Fruit fly (Drosophila melanogaster) whole organism, embryonic: ENCODE measurements around the gene rgn.

ENCODE experiments used
- Asciz ChIP-seq: fragments of 200-800 bp; sonication (Bioruptor generic); optimal IDR thresholded peaks from 2 replicates; lab custom pipeline; 2017; ENCODE audit warnings: missing biosample characterization, mild to moderate bottlenecking, missing genetic modification characterization, missing genetic modification reagents
- Awh ChIP-seq: fragments of 200-800 bp; sonication (Bioruptor generic); IDR thresholded peaks from 2 replicates; pipeline ENCODE4, ENCODE4 v1.3.6; 2022; ENCODE audit warnings: missing biosample characterization, missing genetic modification characterization
- CG10979 ChIP-seq: fragments of 200-800 bp; sonication (Bioruptor generic); optimal IDR thresholded peaks from 2 replicates; lab custom pipeline; 2018; ENCODE audit warnings: missing biosample characterization, mild to moderate bottlenecking, missing genetic modification characterization, moderate library complexity
- CG11504 ChIP-seq: fragments of 200-800 bp; sonication (Bioruptor generic); optimal IDR thresholded peaks from 3 replicates; lab custom pipeline; 2019; ENCODE audit warnings: missing biosample characterization, mild to moderate bottlenecking, missing genetic modification characterization, moderate library complexity
- CG11723 ChIP-seq: fragments of 200-800 bp; sonication (Bioruptor generic); optimal IDR thresholded peaks from 2 replicates; lab custom pipeline; 2017; ENCODE audit warnings: missing biosample characterization, mild to moderate bottlenecking, missing genetic modification characterization
- CG14050 ChIP-seq: fragments of 200-800 bp; sonication (Bioruptor generic); IDR thresholded peaks from 3 replicates; pipeline ENCODE4 v1.3.6; 2022; ENCODE audit warnings: missing biosample characterization, missing genetic modification characterization
- CG15011 ChIP-seq: fragments of 200-800 bp; sonication (Bioruptor generic); optimal IDR thresholded peaks from 3 replicates; lab custom pipeline; 2018; ENCODE audit warnings: missing biosample characterization, mild to moderate bottlenecking, missing genetic modification characterization
- CG17912 ChIP-seq: fragments of 200-800 bp; sonication (Bioruptor generic); optimal IDR thresholded peaks from 2 replicates; lab custom pipeline; 2018; ENCODE audit warnings: missing biosample characterization, mild to moderate bottlenecking, missing genetic modification characterization
- CG2129 ChIP-seq: fragments of 200-800 bp; sonication (Bioruptor generic); IDR thresholded peaks from 2 replicates; pipeline ENCODE4 v1.3.6; 2022; ENCODE audit warnings: missing biosample characterization, missing genetic modification characterization; ENCODE audit not compliant: partially characterized antibody
- CG31224 ChIP-seq: fragments of 200-800 bp; sonication (Bioruptor generic); IDR thresholded peaks from 2 replicates; pipeline ENCODE4 v1.3.6; 2022; ENCODE audit warnings: missing biosample characterization, missing genetic modification characterization
- CG31365 ChIP-seq: fragments of 200-800 bp; sonication (Bioruptor generic); optimal IDR thresholded peaks from 2 replicates; lab custom pipeline; 2018; ENCODE audit warnings: missing biosample characterization, mild to moderate bottlenecking, missing genetic modification characterization
- CG42726 ChIP-seq: fragments of 200-800 bp; sonication (Bioruptor generic); IDR thresholded peaks from 2 replicates; pipeline ENCODE4 v1.3.6; 2022; ENCODE audit warnings: missing biosample characterization, missing genetic modification characterization; ENCODE audit not compliant: partially characterized antibody
- CG6689 ChIP-seq: fragments of 200-800 bp; sonication (Bioruptor generic); IDR thresholded peaks from 2 replicates; pipeline ENCODE4 v1.3.6; 2022; ENCODE audit warnings: missing biosample characterization, missing genetic modification characterization
- CG7271 ChIP-seq: fragments of 200-800 bp; sonication (Bioruptor generic); optimal IDR thresholded peaks from 2 replicates; lab custom pipeline; 2018; ENCODE audit warnings: missing biosample characterization, mild to moderate bottlenecking, missing genetic modification characterization, moderate library complexity
- CG7839 ChIP-seq: fragments of 200-800 bp; sonication (Bioruptor generic); optimal IDR thresholded peaks from 3 replicates; lab custom pipeline; 2018; ENCODE audit warnings: missing biosample characterization, mild to moderate bottlenecking, missing genetic modification characterization, moderate library complexity
- CG8388 ChIP-seq: fragments of 200-800 bp; sonication (Bioruptor generic); optimal IDR thresholded peaks from 2 replicates; lab custom pipeline; 2019; ENCODE audit warnings: missing biosample characterization, mild to moderate bottlenecking, missing genetic modification characterization, moderate library complexity
- CG8944 ChIP-seq: fragments of 200-800 bp; sonication (Bioruptor generic); optimal IDR thresholded peaks from 3 replicates; lab custom pipeline; 2016; ENCODE audit warnings: missing biosample characterization, missing genetic modification characterization
- D19B ChIP-seq: fragments of 200-800 bp; sonication (Bioruptor generic); optimal IDR thresholded peaks from 2 replicates; lab custom pipeline; 2017; ENCODE audit warnings: missing biosample characterization, mild to moderate bottlenecking, missing genetic modification characterization
- Dip2 ChIP-seq: fragments of 200-800 bp; sonication (Bioruptor generic); IDR thresholded peaks from 2 replicates; pipeline ENCODE4 v1.3.6; 2022; ENCODE audit warnings: missing biosample characterization, missing genetic modification characterization
- Doc3 ChIP-seq: fragments of 200-800 bp; sonication (Bioruptor generic); IDR thresholded peaks from 3 replicates; pipeline ENCODE4 v1.3.6; 2022; ENCODE audit warnings: missing biosample characterization, missing genetic modification characterization; ENCODE audit not compliant: partially characterized antibody
- E2f2 ChIP-seq: fragments of 200-800 bp; sonication (Bioruptor generic); IDR thresholded peaks from 2 replicates; pipeline ENCODE4 v1.3.6; 2022; ENCODE audit warnings: missing biosample characterization, missing genetic modification characterization
- Ets65A ChIP-seq: fragments of 200-800 bp; sonication (Bioruptor generic); peaks from one replicate; lab custom pipeline; 2016; ENCODE audit warnings: missing biosample characterization, missing genetic modification characterization
- GATAe ChIP-seq: fragments of 200-800 bp; sonication (Bioruptor generic); conservative IDR thresholded peaks from 2 replicates; pipeline ENCODE4 v1.3.6; 2022; ENCODE audit warnings: missing biosample characterization, missing genetic modification characterization
- Gug ChIP-seq: fragments of 200-800 bp; sonication (Bioruptor generic); IDR thresholded peaks from 4 replicates; pipeline ENCODE4 v1.3.6; 2022; ENCODE audit warnings: missing biosample characterization, missing genetic modification characterization
- HLH4C ChIP-seq: fragments of 200-800 bp; sonication (Bioruptor generic); IDR thresholded peaks from 3 replicates; pipeline ENCODE4 v1.3.6; 2022; ENCODE audit warnings: missing biosample characterization, missing genetic modification characterization; ENCODE audit not compliant: partially characterized antibody
- HLHmδ ChIP-seq: fragments of 200-800 bp; sonication (Bioruptor generic); optimal IDR thresholded peaks from 2 replicates; lab custom pipeline; 2018; ENCODE audit warnings: missing biosample characterization, mild to moderate bottlenecking, missing genetic modification characterization, moderate library complexity
- Hmx ChIP-seq: fragments of 200-800 bp; sonication (Bioruptor generic); optimal IDR thresholded peaks from 2 replicates; lab custom pipeline; 2016; ENCODE audit warnings: missing biosample characterization, missing genetic modification characterization
- Hr78 ChIP-seq, 2 experiments: fragments of 200-800 bp in 1 of 2; fragments of >200 bp in 1 of 2; sonication (Bioruptor generic) in 1 of 2; optimal IDR thresholded peaks; 2 replicates each; lab custom pipeline; 2017 to 2019; ENCODE audit warnings: missing biosample characterization in 2 of 2, missing genetic modification characterization in 2 of 2, mild to moderate bottlenecking in 1 of 2, moderate library complexity in 1 of 2
- MBD-R2 ChIP-seq: fragments of 200-800 bp; sonication (Bioruptor generic); IDR thresholded peaks from 2 replicates; pipeline ENCODE4 v1.3.6; 2022; ENCODE audit warnings: missing biosample characterization, missing genetic modification characterization
- Oli ChIP-seq: fragments of 200-800 bp; sonication (Bioruptor generic); optimal IDR thresholded peaks from 2 replicates; lab custom pipeline; 2018; ENCODE audit warnings: missing biosample characterization, mild to moderate bottlenecking, missing genetic modification characterization, moderate library complexity
- Rx ChIP-seq: fragments of 200-800 bp; sonication (Bioruptor generic); IDR thresholded peaks from 2 replicates; pipeline ENCODE4 v1.3.6; 2022; ENCODE audit warnings: missing biosample characterization, missing genetic modification characterization
- Trl ChIP-seq, 3 experiments: fragments of >200 bp in 2 of 3; fragments of 200-800 bp in 1 of 3; sonication (Bioruptor generic) in 1 of 3; optimal IDR thresholded peaks; 2 replicates in 1 of 3; 3 replicates in 2 of 3; lab custom pipeline; 2016 to 2017; ENCODE audit warnings: missing biosample characterization in 1 of 3, missing genetic modification characterization in 1 of 3
- ab ChIP-seq: fragments of 200-800 bp; sonication (Bioruptor generic); optimal IDR thresholded peaks from 2 replicates; lab custom pipeline; 2016; ENCODE audit warnings: missing biosample characterization, missing genetic modification characterization
- ase ChIP-seq: fragments of 200-800 bp; sonication (Bioruptor generic); IDR thresholded peaks from 3 replicates; pipeline ENCODE4 v1.3.6; 2022; ENCODE audit warnings: missing biosample characterization, missing genetic modification characterization
- chn ChIP-seq: fragments of 200-800 bp; sonication (Bioruptor generic); optimal IDR thresholded peaks from 2 replicates; lab custom pipeline; 2016; ENCODE audit warnings: missing biosample characterization, missing genetic modification characterization
- corto ChIP-seq: fragments of 200-800 bp; sonication (Bioruptor generic); optimal IDR thresholded peaks from 2 replicates; lab custom pipeline; 2016; ENCODE audit warnings: missing biosample characterization, mild to moderate bottlenecking, missing genetic modification characterization, moderate library complexity
- crol ChIP-seq: fragments of 200-800 bp; sonication (Bioruptor generic); IDR thresholded peaks from 2 replicates; pipeline ENCODE4 v1.3.6; 2022; ENCODE audit warnings: missing biosample characterization, missing genetic modification characterization
- crp ChIP-seq, 2 experiments: fragments of 200-800 bp; sonication (Bioruptor generic); optimal IDR thresholded peaks; 2 replicates in 1 of 2; 3 replicates in 1 of 2; lab custom pipeline; 2017; ENCODE audit warnings: missing biosample characterization in 2 of 2, missing genetic modification characterization in 2 of 2, mild to moderate bottlenecking in 1 of 2, moderate library complexity in 1 of 2
- dimm ChIP-seq: fragments of 200-800 bp; sonication (Bioruptor generic); IDR thresholded peaks from 2 replicates; pipeline ENCODE4 v1.3.6; 2022; ENCODE audit warnings: missing biosample characterization, missing genetic modification characterization
- fd3F ChIP-seq: fragments of 200-800 bp; sonication (Bioruptor generic); optimal IDR thresholded peaks from 2 replicates; lab custom pipeline; 2018; ENCODE audit warnings: missing biosample characterization, mild to moderate bottlenecking, missing genetic modification characterization, moderate library complexity
- mam ChIP-seq: fragments of 200-800 bp; sonication (Bioruptor generic); optimal IDR thresholded peaks from 3 replicates; lab custom pipeline; 2016; ENCODE audit warnings: missing biosample characterization, missing genetic modification characterization
- mirr ChIP-seq: fragments of 200-800 bp; sonication (Bioruptor generic); optimal IDR thresholded peaks from 3 replicates; lab custom pipeline; 2018; ENCODE audit warnings: missing biosample characterization, mild to moderate bottlenecking, missing genetic modification characterization
- nau ChIP-seq: fragments of 200-800 bp; sonication (Bioruptor generic); optimal IDR thresholded peaks from 3 replicates; lab custom pipeline; 2017; ENCODE audit warnings: missing biosample characterization, mild to moderate bottlenecking, missing genetic modification characterization, missing genetic modification reagents
- psq ChIP-seq: fragments of 200-800 bp; sonication (Bioruptor generic); optimal IDR thresholded peaks from 2 replicates; lab custom pipeline; 2017; ENCODE audit warnings: missing biosample characterization, missing genetic modification characterization
- tgo ChIP-seq: fragments of 200-800 bp; sonication (Bioruptor generic); IDR thresholded peaks from 3 replicates; pipeline ENCODE4 v1.3.6; 2022; ENCODE audit warnings: missing biosample characterization, missing genetic modification characterization
- twi ChIP-seq: fragments of 200-800 bp; optimal IDR thresholded peaks from 2 replicates; lab custom pipeline; 2019; ENCODE audit warnings: missing biosample characterization, mild to moderate bottlenecking, missing genetic modification characterization, moderate library complexity
- tx ChIP-seq: fragments of 200-800 bp; sonication (Bioruptor generic); optimal IDR thresholded peaks from 2 replicates; lab custom pipeline; 2016; ENCODE audit warnings: missing biosample characterization, missing genetic modification characterization
- vvl ChIP-seq: fragments of 200-800 bp; sonication (Bioruptor generic); IDR thresholded peaks from 2 replicates; pipeline ENCODE4 v1.3.6; 2022; ENCODE audit warnings: missing biosample characterization, missing genetic modification characterization
- z ChIP-seq: fragments of 200-800 bp; sonication (Bioruptor generic); IDR thresholded peaks from 3 replicates; pipeline ENCODE4 v1.3.6; 2022; ENCODE audit warnings: missing biosample characterization, missing genetic modification characterization

Gene rgn

DNA sequence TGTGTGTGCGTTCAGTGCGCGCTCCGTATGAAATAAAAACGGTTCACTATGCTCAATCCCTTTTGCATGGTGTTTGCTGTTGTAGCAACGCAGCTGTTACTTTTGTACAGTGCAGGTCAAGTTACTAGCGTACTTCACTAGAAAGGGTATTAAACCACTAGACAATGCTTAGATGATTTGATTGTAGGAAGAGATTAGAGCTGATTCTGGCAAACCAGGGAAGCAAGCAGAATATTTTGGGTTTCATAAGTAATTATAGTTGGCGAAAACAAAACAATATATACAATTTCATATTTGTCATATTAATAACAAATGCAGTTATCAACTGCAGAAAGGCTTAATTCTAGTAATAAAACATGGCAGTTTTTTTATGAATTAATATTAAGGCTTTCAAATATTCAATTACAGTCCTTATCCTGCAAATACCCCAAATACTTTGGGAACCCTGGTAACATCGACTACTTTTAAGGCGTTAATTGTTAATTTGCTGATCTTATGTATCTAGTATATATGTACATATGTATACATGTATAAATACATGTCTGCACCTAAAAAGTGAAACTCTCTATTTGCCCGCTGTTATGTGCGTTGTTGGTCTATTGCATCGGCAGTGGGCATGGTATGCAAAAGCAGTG lies 35.0 kb upstream of the rgn start (continued):
- TF ChIP-seq ab: no peak
- no peak for TF ChIP-seq CG31365 (tag; lab: Kevin White, UChicago)
- TF ChIP-seq Trl (optimal IDR thresholded peaks at IDR 0.05; lab: Kevin White, UChicago): peak in 1 of 2 experiments; percentile 26
- TF ChIP-seq Trl (GFP tag; optimal IDR thresholded peaks at IDR 0.05; lab: Kevin White, UChicago): peak; percentile 24
- TF ChIP-seq ase (GFP tag; lab: Robert Waterston, UW): no peak
- TF ChIP-seq CG11504 (tag; lab: Kevin White, UChicago): peak; percentile 78
- TF ChIP-seq HLH4C: no peak
- no peak for TF ChIP-seq CG11723 (GFP tag; lab: Kevin White, UChicago)
- TF ChIP-seq Doc3: no peak
- no peak for TF ChIP-seq CG7271 (tag; lab: Kevin White, UChicago)
- TF ChIP-seq CG42726 (GFP tag; lab: Robert Waterston, UW): no peak
- no peak for TF ChIP-seq HLHmδ (GFP tag; lab: Kevin White, UChicago)
- TF ChIP-seq CG8388 (GFP tag; lab: Kevin White, UChicago): peak; percentile 46
- no peak for TF ChIP-seq E2f2 (GFP tag; lab: Robert Waterston, UW)
- peak; percentile 40 for TF ChIP-seq CG10979 (tag; lab: Kevin White, UChicago)
- peak; percentile 32 for TF ChIP-seq CG8944 (GFP tag; lab: Kevin White, UChicago)
- no peak for TF ChIP-seq CG15011 (GFP tag; lab: Kevin White, UChicago)
- peak; percentile 96 for TF ChIP-seq Ets65A (GFP tag; lab: Kevin White, UChicago)
- TF ChIP-seq CG2129 (GFP tag; lab: Robert Waterston, UW): no peak
- TF ChIP-seq nau (GFP tag; lab: Kevin White, UChicago): peak; percentile 15
- TF ChIP-seq fd3F (GFP tag; lab: Kevin White, UChicago): no peak
- no peak; the same call in 1 of the 2 replicates for TF ChIP-seq MBD-R2 (GFP tag; lab: Robert Waterston, UW)
- TF ChIP-seq vvl (GFP tag; lab: Robert Waterston, UW): peak; percentile 52; the same call in 1 of the 2 replicates
- no peak for TF ChIP-seq Hr78 (GFP tag; optimal IDR thresholded peaks at IDR 0.05; lab: Kevin White, UChicago)
- peak; percentile 54 for TF ChIP-seq chn (GFP tag; lab: Kevin White, UChicago)
- 0 out of 2 replicates have a peak, but pooled peaks have one; percentile 16 for TF ChIP-seq Awh (GFP tag; lab: Robert Waterston, UW)
- TF ChIP-seq tgo (GFP tag; lab: Robert Waterston, UW): 0 out of 3 replicates have a peak, but pooled peaks have one; percentile 17
- no peak for TF ChIP-seq CG17912 (GFP tag; lab: Kevin White, UChicago)
- TF ChIP-seq Rx (GFP tag; lab: Robert Waterston, UW): peak; percentile 37; the same call in 1 of the 2 replicates
- TF ChIP-seq crp (GFP tag; optimal IDR thresholded peaks at IDR 0.05; lab: Kevin White, UChicago): peak in 1 of 2 experiments; percentile 5
- TF ChIP-seq CG7839 (tag; lab: Kevin White, UChicago): peak; percentile 78
- no peak for TF ChIP-seq z (GFP tag; lab: Robert Waterston, UW)
- TF ChIP-seq CG14050 (GFP tag; lab: Robert Waterston, UW): no peak
- TF ChIP-seq crol (GFP tag; lab: Robert Waterston, UW): no peak
- no peak for TF ChIP-seq Hmx (GFP tag; lab: Kevin White, UChicago)
- TF ChIP-seq D19B (GFP tag; lab: Kevin White, UChicago): no peak
- no peak for TF ChIP-seq dimm (GFP tag; lab: Robert Waterston, UW)
- no peak for TF ChIP-seq corto (GFP tag; lab: Kevin White, UChicago)
- TF ChIP-seq Asciz: peak; percentile 74
- TF ChIP-seq mam (GFP tag; lab: Kevin White, UChicago): peak; percentile 39
- no peak for TF ChIP-seq psq (GFP tag; lab: Kevin White, UChicago)
- peak; percentile 63 for TF ChIP-seq Oli
- TF ChIP-seq twi (tag; lab: Kevin White, UChicago): no peak
- TF ChIP-seq GATAe (GFP tag; lab: Robert Waterston, UW): no peak
- TF ChIP-seq Gug (GFP tag; lab: Robert Waterston, UW): no peak
- TF ChIP-seq mirr (GFP tag; lab: Kevin White, UChicago): no peak
- TF ChIP-seq CG6689 (GFP tag; lab: Robert Waterston, UW): peak; percentile 35; the same call in 1 of the 2 replicates
- no peak for TF ChIP-seq tx (GFP tag; lab: Kevin White, UChicago)
- no peak for TF ChIP-seq CG31224 (GFP tag; lab: Robert Waterston, UW)
- TF ChIP-seq Dip2 (GFP tag; lab: Robert Waterston, UW): no peak
